Fruit fly (Drosophila melanogaster) whole organism, embryonic: ENCODE results near the gene att-ORFB.

Experiments
- CG10267 ChIP-seq: fragments of 200-800 bp; sonication (Bioruptor generic); optimal IDR thresholded peaks from 2 replicates; lab custom pipeline; 2018; ENCODE audit warnings: missing biosample characterization, mild to moderate bottlenecking, missing genetic modification characterization, moderate library complexity
- CG13296 ChIP-seq: fragments of 200-800 bp; sonication (Bioruptor generic); optimal IDR thresholded peaks from 3 replicates; lab custom pipeline; 2018; ENCODE audit warnings: missing biosample characterization, mild to moderate bottlenecking, missing genetic modification characterization
- CG13894 ChIP-seq: fragments of 200-800 bp; sonication (Bioruptor generic); optimal IDR thresholded peaks from 3 replicates; lab custom pipeline; 2018; ENCODE audit warnings: missing biosample characterization, mild to moderate bottlenecking, missing genetic modification characterization, moderate library complexity
- CG15479 ChIP-seq: fragments of 200-800 bp; sonication (Bioruptor generic); optimal IDR thresholded peaks from 3 replicates; lab custom pipeline; 2019; ENCODE audit warnings: missing biosample characterization, mild to moderate bottlenecking, missing genetic modification characterization, moderate library complexity
- CG17359 ChIP-seq: fragments of 200-800 bp; sonication (Bioruptor generic); optimal IDR thresholded peaks from 3 replicates; lab custom pipeline; 2018; ENCODE audit warnings: missing biosample characterization, mild to moderate bottlenecking, missing genetic modification characterization, moderate library complexity
- CG18599 ChIP-seq: fragments of 200-800 bp; sonication (Bioruptor generic); optimal IDR thresholded peaks from 3 replicates; lab custom pipeline; 2017; ENCODE audit warnings: missing biosample characterization, missing genetic modification characterization, mild to moderate bottlenecking, moderate library complexity, missing genetic modification reagents
- CG2116 ChIP-seq: fragments of 200-800 bp; sonication (Bioruptor generic); optimal IDR thresholded peaks from 3 replicates; lab custom pipeline; 2018; ENCODE audit warnings: missing biosample characterization, mild to moderate bottlenecking, missing genetic modification characterization
- CG32767 ChIP-seq: fragments of 200-800 bp; sonication (Bioruptor generic); IDR thresholded peaks from 2 replicates; pipeline ENCODE4 v1.3.6; 2022; ENCODE audit warnings: missing biosample characterization, missing genetic modification characterization
- CG6272 ChIP-seq: fragments of 200-800 bp; sonication (Bioruptor generic); IDR thresholded peaks from 2 replicates; pipeline ENCODE4 v1.3.6; 2022; ENCODE audit warnings: missing biosample characterization, missing genetic modification characterization
- Chrac-16 ChIP-seq: fragments of 200-800 bp; sonication (Bioruptor generic); optimal IDR thresholded peaks from 3 replicates; lab custom pipeline; 2016; ENCODE audit warnings: missing biosample characterization, missing genetic modification characterization
- Deaf1 ChIP-seq: fragments of 200-800 bp; optimal IDR thresholded peaks from 3 replicates; lab custom pipeline; 2019; ENCODE audit warnings: missing biosample characterization, mild to moderate bottlenecking, missing genetic modification characterization, moderate library complexity
- Dp ChIP-seq: fragments of 200-800 bp; sonication (Bioruptor generic); optimal IDR thresholded peaks from 2 replicates; lab custom pipeline; 2018; ENCODE audit warnings: missing biosample characterization, mild to moderate bottlenecking, missing genetic modification characterization, moderate library complexity
- ERR ChIP-seq: fragments of 200-800 bp; sonication (Bioruptor generic); optimal IDR thresholded peaks from 2 replicates; lab custom pipeline; 2016; ENCODE audit warnings: missing biosample characterization, missing genetic modification characterization
- Ets65A ChIP-seq: fragments of 200-800 bp; sonication (Bioruptor generic); peaks from one replicate; lab custom pipeline; 2016; ENCODE audit warnings: missing biosample characterization, missing genetic modification characterization
- Hey ChIP-seq: fragments of 200-800 bp; sonication (Bioruptor generic); optimal IDR thresholded peaks from 3 replicates; lab custom pipeline; 2018; ENCODE audit warnings: missing biosample characterization, mild to moderate bottlenecking, missing genetic modification characterization
- Med ChIP-seq: fragments of 200-800 bp; sonication (Bioruptor generic); peaks from one replicate; lab custom pipeline; 2016; ENCODE audit warnings: missing biosample characterization, missing genetic modification characterization, mild to moderate bottlenecking, inconsistent platforms, moderate library complexity
- Neu2 ChIP-seq: fragments of 200-800 bp; sonication (Bioruptor generic); optimal IDR thresholded peaks from 3 replicates; lab custom pipeline; 2016; ENCODE audit warnings: missing biosample characterization, missing genetic modification characterization, borderline replicate concordance
- abd-A ChIP-seq: fragments of 200-800 bp; sonication (Bioruptor generic); optimal IDR thresholded peaks from 3 replicates; lab custom pipeline; 2019; ENCODE audit warnings: missing biosample characterization, mild to moderate bottlenecking, missing genetic modification characterization, moderate library complexity
- dmrt11E ChIP-seq: fragments of 200-800 bp; sonication (Bioruptor generic); optimal IDR thresholded peaks from 3 replicates; lab custom pipeline; 2018; ENCODE audit warnings: missing biosample characterization, mild to moderate bottlenecking, missing genetic modification characterization, moderate library complexity
- dysf ChIP-seq: fragments of 200-800 bp; sonication (Bioruptor generic); IDR thresholded peaks from 3 replicates; pipeline ENCODE4 v1.3.6; 2022; ENCODE audit warnings: missing biosample characterization, missing genetic modification characterization
- exex ChIP-seq: fragments of 200-800 bp; sonication (Bioruptor generic); optimal IDR thresholded peaks from 4 replicates; lab custom pipeline; 2018; ENCODE audit warnings: missing biosample characterization, mild to moderate bottlenecking, missing genetic modification characterization, moderate library complexity
- gcm2 ChIP-seq: fragments of 200-800 bp; sonication (Bioruptor generic); optimal IDR thresholded peaks from 2 replicates; lab custom pipeline; 2016; ENCODE audit warnings: missing biosample characterization, missing genetic modification characterization
- grn ChIP-seq: fragments of 200-800 bp; sonication (Bioruptor generic); optimal IDR thresholded peaks from 3 replicates; lab custom pipeline; 2017; ENCODE audit warnings: missing biosample characterization, missing genetic modification characterization
- insv ChIP-seq, 2 experiments: fragments of 200-800 bp; sonication (Bioruptor generic); optimal IDR thresholded peaks; 3 replicates each; lab custom pipeline; 2016 to 2018; ENCODE audit warnings: missing biosample characterization in 2 of 2, missing genetic modification characterization in 2 of 2
- lab ChIP-seq: fragments of 200-800 bp; sonication (Bioruptor generic); optimal IDR thresholded peaks from 3 replicates; lab custom pipeline; 2017; ENCODE audit warnings: missing biosample characterization, missing genetic modification characterization, mild to moderate bottlenecking, moderate library complexity, missing genetic modification reagents
- lov ChIP-seq, 2 experiments: fragments of 200-800 bp in 1 of 2; fragments of >200 bp in 1 of 2; sonication (Bioruptor generic) in 1 of 2; IDR thresholded peaks in 1 of 2; optimal IDR thresholded peaks in 1 of 2; 2 replicates in 1 of 2; 3 replicates in 1 of 2; pipeline versions ENCODE4 v1.3.6 to Lab custom; 2017 to 2022; ENCODE audit warnings: missing biosample characterization in 1 of 2, missing genetic modification characterization in 1 of 2
- oc ChIP-seq: fragments of 200-800 bp; sonication (Bioruptor generic); optimal IDR thresholded peaks from 2 replicates; lab custom pipeline; 2018; ENCODE audit warnings: missing biosample characterization, mild to moderate bottlenecking, missing genetic modification characterization, moderate library complexity
- psq ChIP-seq: fragments of 200-800 bp; sonication (Bioruptor generic); optimal IDR thresholded peaks from 2 replicates; lab custom pipeline; 2017; ENCODE audit warnings: missing biosample characterization, missing genetic modification characterization
- rib ChIP-seq: fragments of 200-800 bp; sonication (Bioruptor generic); IDR thresholded peaks from 2 replicates; pipeline ENCODE4 v1.3.6; 2022; ENCODE audit warnings: missing biosample characterization, missing genetic modification characterization
- sug ChIP-seq: fragments of 200-800 bp; optimal IDR thresholded peaks from 2 replicates; lab custom pipeline; 2019; ENCODE audit warnings: missing biosample characterization, mild to moderate bottlenecking, missing genetic modification characterization, moderate library complexity
- tin ChIP-seq: fragments of 200-800 bp; sonication (Bioruptor generic); optimal IDR thresholded peaks from 3 replicates; lab custom pipeline; 2016; ENCODE audit warnings: missing biosample characterization, missing genetic modification characterization
- tll ChIP-seq, 2 experiments: fragments of 200-800 bp in 1 of 2; fragments of >200 bp in 1 of 2; sonication (Bioruptor generic) in 1 of 2; optimal IDR thresholded peaks; 2 replicates each; lab custom pipeline; 2017 to 2019; ENCODE audit warnings: missing biosample characterization in 2 of 2, missing genetic modification characterization in 2 of 2, mild to moderate bottlenecking in 1 of 2, moderate library complexity in 1 of 2
- z ChIP-seq: fragments of 200-800 bp; sonication (Bioruptor generic); IDR thresholded peaks from 3 replicates; pipeline ENCODE4 v1.3.6; 2022; ENCODE audit warnings: missing biosample characterization, missing genetic modification characterization

Gene att-ORFB

DNA sequence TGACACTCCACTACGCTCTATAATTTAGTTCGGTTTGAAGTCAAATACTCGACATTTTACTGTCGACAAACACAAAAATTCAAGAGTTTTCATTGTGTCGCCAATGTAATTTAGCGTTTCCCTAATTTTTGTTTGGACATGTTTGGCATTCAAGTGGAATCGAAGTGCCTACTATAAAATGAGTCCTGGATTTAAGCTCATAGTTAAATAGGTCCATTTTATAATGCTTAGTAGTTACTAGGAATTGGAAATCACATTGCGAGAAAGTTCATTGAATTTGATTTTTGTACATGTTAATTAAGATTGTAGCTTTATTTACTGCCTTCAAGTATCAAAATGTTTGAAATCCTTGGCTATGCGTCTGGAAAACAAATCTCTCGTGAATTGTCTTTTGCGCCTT lies at the start of gene att-ORFB:
TSS of gene att-ORFB (minus strand) at position 101 of the 400 bp plus-strand sequence.
- no peak for TF ChIP-seq CG10267 (tag; lab: Kevin White, UChicago)
- no peak for TF ChIP-seq tin (GFP tag; lab: Kevin White, UChicago)
- no peak for TF ChIP-seq Deaf1 (tag; lab: Kevin White, UChicago)
- TF ChIP-seq CG32767 (GFP tag; lab: Robert Waterston, UW) = no peak
- no peak for TF ChIP-seq dmrt11E (tag; lab: Kevin White, UChicago)
- no peak for TF ChIP-seq CG2116 (GFP tag; lab: Kevin White, UChicago)

dm6 chr3R:20602599-20602998 lies 48.4 kb upstream of the att-ORFB start:
- TF ChIP-seq CG17359 = no peak
- peak; percentile 92 for TF ChIP-seq exex (tag; lab: Kevin White, UChicago)
- TF ChIP-seq grn (GFP tag; lab: Kevin White, UChicago) = peak; percentile 40
- no peak for TF ChIP-seq z (GFP tag; lab: Robert Waterston, UW)
- TF ChIP-seq Hey (tag; lab: Kevin White, UChicago) = peak; percentile 30
- TF ChIP-seq sug (tag; lab: Kevin White, UChicago) = peak; percentile 24

DNA sequence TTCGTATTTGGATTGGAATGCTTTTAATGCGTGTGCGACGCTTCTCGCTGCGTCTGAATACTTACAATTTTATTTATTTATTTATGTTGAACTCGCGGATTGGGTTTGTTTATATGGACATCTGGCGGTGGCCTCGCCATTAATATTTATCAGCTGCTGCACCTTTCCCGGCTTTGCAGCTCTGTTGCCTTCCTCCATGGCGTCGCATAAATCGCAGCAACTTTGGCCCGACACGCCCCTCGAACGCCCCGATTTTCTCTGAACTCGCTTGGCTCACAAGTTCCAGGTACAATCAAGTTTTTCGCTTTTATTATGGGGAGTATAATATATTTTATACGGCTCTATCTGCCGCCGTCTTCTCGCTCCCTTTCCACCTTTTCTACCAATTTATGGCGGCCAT lies 45.9 kb upstream of the att-ORFB start:
- TF ChIP-seq ERR (GFP tag; lab: Kevin White, UChicago) = no peak
- TF ChIP-seq Chrac-16 = no peak
- peak; percentile 32 for TF ChIP-seq abd-A (tag; lab: Kevin White, UChicago)
- no peak for TF ChIP-seq CG6272
- TF ChIP-seq insv (GFP tag; optimal IDR thresholded peaks at IDR 0.05; lab: Kevin White, UChicago) = no peak
- no peak for TF ChIP-seq lab (GFP tag; lab: Kevin White, UChicago)
- no peak for TF ChIP-seq CG13296 (GFP tag; lab: Kevin White, UChicago)
- no peak for TF ChIP-seq Dp (GFP tag; lab: Kevin White, UChicago)
- peak; percentile 51 for TF ChIP-seq Med (GFP tag; lab: Kevin White, UChicago)
- no peak for TF ChIP-seq Neu2 (GFP tag; lab: Kevin White, UChicago)
- TF ChIP-seq CG18599 (GFP tag; lab: Kevin White, UChicago) = no peak

DNA sequence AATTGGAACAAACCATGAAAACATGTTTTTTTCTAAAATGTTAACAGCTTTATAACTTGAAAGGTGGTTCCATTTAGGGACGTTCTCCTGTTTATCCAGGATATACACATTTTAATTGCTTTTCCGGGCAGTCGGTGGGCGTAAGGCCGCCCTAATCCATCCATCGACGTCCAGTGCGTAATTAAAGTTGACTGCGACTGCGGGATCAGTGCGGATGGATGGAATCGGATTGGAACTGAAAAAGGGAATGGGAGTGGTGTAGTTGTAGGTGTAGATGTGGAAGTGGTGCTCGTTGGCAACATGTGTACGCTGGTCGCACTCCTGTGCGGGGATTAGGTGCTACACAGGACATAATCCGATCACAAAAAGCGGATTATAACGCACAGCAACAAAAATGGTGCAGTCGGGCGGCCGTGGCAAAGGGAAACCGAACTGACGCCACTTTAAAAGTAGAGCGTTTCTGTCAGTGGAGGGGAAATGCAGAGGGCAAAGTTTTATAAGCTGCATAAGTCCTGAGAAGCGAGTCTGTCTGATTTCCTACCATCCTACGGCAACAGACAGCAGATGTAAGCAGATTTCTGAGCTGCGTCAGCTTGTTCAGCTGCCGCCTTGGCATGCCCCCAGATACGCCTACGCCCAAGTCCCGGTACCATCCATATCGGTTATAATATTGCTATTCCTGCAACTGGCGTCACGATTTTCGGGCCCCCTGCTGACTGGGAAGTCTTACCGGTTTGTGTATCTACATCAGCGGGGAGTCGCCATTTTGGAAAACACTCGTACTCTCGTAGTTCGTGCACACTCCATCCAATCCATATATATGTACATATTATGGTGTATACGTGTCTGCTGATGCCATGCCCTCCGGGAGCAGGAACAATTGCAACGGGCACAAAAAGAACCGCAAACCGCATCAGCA lies 43.5 kb upstream of the att-ORFB start:
- TF ChIP-seq CG15479 (GFP tag; lab: Kevin White, UChicago) (peak; percentile 18), oc (tag; lab: Kevin White, UChicago) (peak; percentile 89), dysf (GFP tag; lab: Robert Waterston, UW) (0 out of 3 replicates have a peak, but pooled peaks have one; percentile 13), Ets65A (GFP tag; lab: Kevin White, UChicago) (peak; percentile 77), tll (GFP tag; optimal IDR thresholded peaks at IDR 0.05; lab: Kevin White, UChicago) (peak in 1 of 2 experiments; percentile 52), CG13894 (tag; lab: Kevin White, UChicago) (peak; percentile 79), gcm2 (GFP tag; lab: Kevin White, UChicago) (no peak), psq (GFP tag; lab: Kevin White, UChicago) (no peak), CG32767 (GFP tag; lab: Robert Waterston, UW) (peak; percentile 60), lov (optimal IDR thresholded peaks at IDR 0.05; lab: Kevin White, UChicago) (no peak), lov (GFP tag; IDR thresholded peaks at IDR 0.05; lab: Robert Waterston, UW) (0 out of 3 replicates have a peak, but pooled peaks have one; percentile 30), rib (no peak), Med (GFP tag; lab: Kevin White, UChicago) (peak; percentile 64)
